Fruit fly (Drosophila melanogaster) whole organism, pupa: Measurements from ENCODE around the gene dob.

Experiments
- CG10348 ChIP-seq: fragments of 200-800 bp; sonication (Bioruptor generic); IDR thresholded peaks from 2 replicates; pipeline ENCODE4 v1.3.6; 2022; ENCODE audit warnings: missing biosample characterization, missing genetic modification characterization
- CG12605 ChIP-seq: fragments of 200-800 bp; sonication (Bioruptor generic); IDR thresholded peaks from 2 replicates; pipeline ENCODE4 v1.3.6; 2022; ENCODE audit warnings: missing biosample characterization, missing genetic modification characterization
- CG13204 ChIP-seq: fragments of 200-800 bp; sonication (Bioruptor generic); optimal IDR thresholded peaks from 2 replicates; lab custom pipeline; 2018; ENCODE audit warnings: missing biosample characterization, mild to moderate bottlenecking, missing genetic modification characterization, moderate library complexity
- CG14655 ChIP-seq: fragments of 200-800 bp; sonication (Bioruptor generic); optimal IDR thresholded peaks from 3 replicates; lab custom pipeline; 2017; ENCODE audit warnings: mild to moderate bottlenecking, missing biosample characterization, missing genetic modification reagents, missing genetic modification characterization
- CG15710 ChIP-seq: fragments of 200-800 bp; sonication (Bioruptor generic); optimal IDR thresholded peaks from 2 replicates; lab custom pipeline; 2018; ENCODE audit warnings: missing biosample characterization, mild to moderate bottlenecking, missing genetic modification characterization, moderate library complexity
- CG17806 ChIP-seq: fragments of 200-800 bp; sonication (Bioruptor generic); optimal IDR thresholded peaks from 2 replicates; lab custom pipeline; 2018; ENCODE audit warnings: missing biosample characterization, mild to moderate bottlenecking, missing genetic modification characterization, moderate library complexity
- CG32121 ChIP-seq: fragments of 200-800 bp; sonication (Bioruptor generic); IDR thresholded peaks from 2 replicates; pipeline ENCODE4 v1.3.6; 2022; ENCODE audit warnings: missing biosample characterization, missing genetic modification characterization
- CG34367 ChIP-seq: fragments of 200-800 bp; sonication (Bioruptor generic); optimal IDR thresholded peaks from 2 replicates; lab custom pipeline; 2018; ENCODE audit warnings: missing biosample characterization, mild to moderate bottlenecking, missing genetic modification characterization
- CG4496 ChIP-seq: fragments of 200-800 bp; sonication (Bioruptor generic); IDR thresholded peaks from 3 replicates; pipeline ENCODE4 v1.3.6; 2022; ENCODE audit warnings: missing biosample characterization, missing genetic modification characterization
- CG8159 ChIP-seq: fragments of 200-800 bp; sonication (Bioruptor generic); optimal IDR thresholded peaks from 3 replicates; lab custom pipeline; 2018; ENCODE audit warnings: missing biosample characterization, mild to moderate bottlenecking, missing genetic modification characterization, moderate library complexity
- CG8301 ChIP-seq: fragments of 200-800 bp; sonication (Bioruptor generic); optimal IDR thresholded peaks from 2 replicates; lab custom pipeline; 2018; ENCODE audit warnings: missing biosample characterization, mild to moderate bottlenecking, missing genetic modification characterization
- CG9948 ChIP-seq: fragments of 200-800 bp; sonication (Bioruptor generic); optimal IDR thresholded peaks from 2 replicates; lab custom pipeline; 2018; ENCODE audit warnings: missing biosample characterization, mild to moderate bottlenecking, missing genetic modification characterization, moderate library complexity
- D1 ChIP-seq: fragments of 200-800 bp; sonication (Bioruptor generic); optimal IDR thresholded peaks from 2 replicates; lab custom pipeline; 2018; ENCODE audit warnings: missing biosample characterization, mild to moderate bottlenecking, missing genetic modification characterization, moderate library complexity
- EcR ChIP-seq: fragments of 200-800 bp; sonication (Bioruptor generic); optimal IDR thresholded peaks from 3 replicates; lab custom pipeline; 2019; ENCODE audit warnings: missing biosample characterization, missing genetic modification characterization, mild to moderate bottlenecking, moderate library complexity, missing genetic modification reagents
- Ets98B ChIP-seq: fragments of 200-800 bp; sonication (Bioruptor generic); IDR thresholded peaks from 2 replicates; pipeline ENCODE4 v1.3.6; 2022; ENCODE audit warnings: missing biosample characterization, missing genetic modification characterization
- Pif1A ChIP-seq: fragments of 200-800 bp; sonication (Bioruptor generic); optimal IDR thresholded peaks from 3 replicates; lab custom pipeline; 2016; ENCODE audit warnings: missing biosample characterization, missing genetic modification characterization
- Pif1B ChIP-seq: fragments of 200-800 bp; sonication (Bioruptor generic); optimal IDR thresholded peaks from 3 replicates; lab custom pipeline; 2016; ENCODE audit warnings: missing biosample characterization, missing genetic modification characterization
- Snoo ChIP-seq: fragments of 200-800 bp; sonication (Bioruptor generic); optimal IDR thresholded peaks from 3 replicates; lab custom pipeline; 2017; ENCODE audit warnings: missing biosample characterization, mild to moderate bottlenecking, missing genetic modification characterization, inconsistent platforms
- fd96Ca ChIP-seq: fragments of 200-800 bp; sonication (Bioruptor generic); IDR thresholded peaks from 3 replicates; pipeline ENCODE4 v1.3.6; 2022; ENCODE audit warnings: missing biosample characterization, missing genetic modification characterization
- gl ChIP-seq: fragments of 200-800 bp; sonication (Bioruptor generic); optimal IDR thresholded peaks from 2 replicates; lab custom pipeline; 2018; ENCODE audit warnings: missing biosample characterization, mild to moderate bottlenecking, missing genetic modification characterization
- rn ChIP-seq: fragments of 200-800 bp; sonication (Bioruptor generic); IDR thresholded peaks from 2 replicates; pipeline ENCODE4 v1.3.6; 2022; ENCODE audit warnings: missing biosample characterization, missing genetic modification characterization

dob gene

DNA sequence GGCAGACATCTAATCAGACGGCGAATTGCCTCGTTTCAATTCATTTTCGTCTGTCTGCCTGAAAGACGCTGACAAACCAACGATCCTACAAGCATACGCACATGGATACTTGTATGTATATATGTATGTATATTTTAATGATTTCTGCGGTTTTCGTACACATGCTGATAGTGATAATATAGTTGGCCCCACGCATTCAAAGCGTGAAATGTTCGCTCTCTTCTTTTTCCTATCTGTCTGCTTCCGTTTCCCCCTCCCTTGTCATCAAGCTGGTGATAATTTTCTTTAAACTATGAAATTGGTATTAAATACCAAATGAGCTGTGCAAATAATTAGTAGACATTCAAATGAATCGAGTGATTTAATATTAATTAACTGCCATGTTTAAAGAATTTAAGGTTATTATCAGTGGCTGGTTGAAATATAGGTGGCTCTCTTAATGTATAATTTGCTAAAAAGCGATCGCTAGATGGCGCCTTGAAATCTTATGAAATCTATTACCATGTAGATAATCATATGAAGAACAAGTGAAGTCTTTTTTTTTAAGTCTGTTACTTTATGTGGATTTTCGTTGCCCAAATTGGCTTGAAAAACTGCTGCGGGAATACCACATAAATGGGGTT lies 14.1 kb downstream of the dob start, which contains the start of gene CG33177:
Gene CG33177, plus strand, starts transcription at position 588 of the 623 bp plus-strand sequence.
- TF ChIP-seq rn (no peak), CG17806 (no peak), Ets98B (GFP tag; lab: Robert Waterston, UW) (no peak), D1 (tag; lab: Kevin White, UChicago) (no peak), CG15710 (tag; lab: Kevin White, UChicago) (no peak), CG8159 (tag; lab: Kevin White, UChicago) (no peak), CG10348 (no peak), Pif1A (GFP tag; lab: Kevin White, UChicago) (no peak), Snoo (tag; lab: Kevin White, UChicago) (no peak), CG13204 (GFP tag; lab: Kevin White, UChicago) (no peak), CG14655 (GFP tag; lab: Kevin White, UChicago) (no peak), EcR (GFP tag; lab: Kevin White, UChicago) (no peak)

DNA sequence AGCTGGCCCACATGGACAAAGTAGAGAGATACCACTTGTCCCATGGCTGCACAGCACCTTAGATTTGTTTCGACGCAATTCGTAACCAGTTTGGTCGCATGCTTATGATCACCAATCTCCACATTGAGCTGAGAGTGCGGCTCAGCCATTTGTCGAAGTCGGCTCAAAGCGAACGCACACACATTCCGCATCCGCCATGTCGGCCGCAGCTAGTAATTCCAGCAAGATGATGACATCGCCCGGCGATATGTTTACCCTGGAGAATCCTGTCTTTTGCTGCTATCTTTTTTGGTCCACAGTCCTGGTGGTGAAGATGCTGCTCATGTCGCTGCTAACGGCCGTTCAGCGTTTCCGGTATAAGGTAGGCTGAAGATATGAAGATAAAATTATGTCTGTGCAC lies 15.9 kb downstream of the dob start, which contains the start of gene CG33178:
Gene CG33178, plus strand, starts transcription at position 147 of the 400 bp plus-strand sequence.
- TF ChIP-seq CG4496 (GFP tag; lab: Robert Waterston, UW) (0 out of 3 replicates have a peak, but pooled peaks have one; percentile 39), Pif1B (GFP tag; lab: Kevin White, UChicago) (no peak)
- TF ChIP-seq, all 21 proteins: peak for 1

DNA sequence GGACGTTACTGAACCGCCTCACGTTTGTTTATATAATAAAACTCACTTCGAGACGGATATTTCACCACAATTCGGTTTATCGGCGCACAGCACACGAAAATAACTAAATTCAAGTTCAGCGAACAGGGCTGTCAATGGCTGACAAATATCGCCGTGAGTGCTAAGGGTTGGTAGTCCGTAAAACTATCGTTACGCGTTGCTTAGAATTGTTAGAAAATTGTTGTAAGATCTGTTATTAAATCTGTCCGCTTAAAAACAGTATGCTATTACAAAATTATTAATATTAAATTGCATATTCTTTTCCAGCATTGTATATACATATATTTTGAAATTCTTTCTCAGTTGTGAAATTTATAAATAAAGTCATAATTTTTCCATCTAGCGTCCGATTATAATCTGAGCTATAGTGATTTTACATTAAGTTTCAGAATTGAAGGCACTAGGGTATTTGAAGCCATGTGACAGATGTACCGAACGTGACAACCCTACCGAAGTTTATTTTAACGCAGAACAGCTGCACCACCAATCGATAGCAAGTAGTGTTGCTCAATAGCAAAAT lies 17.9 kb downstream of the dob start, which contains the start of gene Cox17:
Gene Cox17, minus strand, starts transcription at position 120 of the 559 bp plus-strand sequence.
- TF ChIP-seq EcR (GFP tag; lab: Kevin White, UChicago) (no peak), Snoo (tag; lab: Kevin White, UChicago) (peak; percentile 61), CG8159 (tag; lab: Kevin White, UChicago) (peak; percentile 80), CG34367 (peak; percentile 58), D1 (tag; lab: Kevin White, UChicago) (peak; percentile 22), rn (no peak), CG10348 (peak; percentile 62), CG32121 (GFP tag; lab: Robert Waterston, UW) (peak; percentile 31; the same call in 1 of the 2 replicates), CG13204 (GFP tag; lab: Kevin White, UChicago) (peak; percentile 13), Ets98B (GFP tag; lab: Robert Waterston, UW) (peak; percentile 38), fd96Ca (GFP tag; lab: Robert Waterston, UW) (peak; percentile 63; the same call in 2 of the 3 replicates), CG14655 (GFP tag; lab: Kevin White, UChicago) (peak; percentile 82), CG8301 (tag; lab: Kevin White, UChicago) (peak; percentile 66), CG12605 (no peak), gl (tag; lab: Kevin White, UChicago) (peak; percentile 15), Pif1B (GFP tag; lab: Kevin White, UChicago) (peak; percentile 58), CG9948 (peak; percentile 72), CG4496 (GFP tag; lab: Robert Waterston, UW) (peak; percentile 21; the same call in 1 of the 3 replicates), CG17806 (peak; percentile 57), CG15710 (tag; lab: Kevin White, UChicago) (peak; percentile 78), Pif1A (GFP tag; lab: Kevin White, UChicago) (peak; percentile 74)

DNA sequence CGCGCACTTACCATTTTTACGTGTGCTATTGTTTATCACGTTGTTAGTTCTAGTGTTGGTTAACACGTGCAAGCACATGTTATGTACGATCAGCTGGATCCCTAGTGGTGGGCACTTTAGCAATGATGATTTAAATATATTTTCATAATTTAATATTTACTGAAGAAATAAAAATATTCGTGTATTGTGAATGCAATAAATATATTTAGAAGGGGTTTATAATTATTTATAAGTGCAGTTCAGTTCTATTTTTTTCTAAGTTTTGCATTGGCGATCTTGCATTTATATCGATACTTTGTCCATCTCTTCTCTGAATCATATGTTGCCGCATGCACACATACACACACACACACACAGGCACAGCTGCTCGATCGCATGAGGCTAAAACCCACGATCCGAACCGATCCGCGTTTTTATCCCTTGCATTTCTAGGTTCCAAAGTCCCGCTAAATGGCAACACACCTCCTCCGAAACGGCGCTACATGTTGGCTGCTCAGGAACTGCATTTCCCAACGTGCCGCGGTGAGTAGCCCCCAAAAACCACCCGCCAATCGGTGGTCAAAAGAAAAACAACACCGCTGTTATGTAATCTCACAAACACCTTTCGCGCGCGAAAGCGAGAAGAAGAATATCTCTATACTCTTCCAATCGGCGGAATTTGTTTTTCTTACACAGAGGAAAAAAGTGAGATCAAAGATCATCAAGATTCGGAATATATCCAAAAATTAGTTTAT lies 19.1 kb downstream of the dob start, which contains the start of the genes CG15027 and Dbct:
Gene CG15027, minus strand, starts transcription at position 51 of the 734 bp plus-strand sequence.
Gene Dbct, plus strand, starts transcription at position 349 of the 734 bp plus-strand sequence.
- peak; percentile 67 for TF ChIP-seq CG15710 (tag; lab: Kevin White, UChicago)
- TF ChIP-seq CG17806 = peak; percentile 55
- no peak for TF ChIP-seq fd96Ca (GFP tag; lab: Robert Waterston, UW)
- peak; percentile 40 for TF ChIP-seq CG34367
- TF ChIP-seq CG10348 = no peak
- no peak for TF ChIP-seq gl (tag; lab: Kevin White, UChicago)
- peak; percentile 3 for TF ChIP-seq CG8301 (tag; lab: Kevin White, UChicago)
- peak; percentile 52 for TF ChIP-seq CG14655 (GFP tag; lab: Kevin White, UChicago)
- TF ChIP-seq CG32121 (GFP tag; lab: Robert Waterston, UW) = peak; percentile 49
- peak; percentile 55 for TF ChIP-seq CG9948
- TF ChIP-seq Pif1A (GFP tag; lab: Kevin White, UChicago) = peak; percentile 37
- TF ChIP-seq Snoo (tag; lab: Kevin White, UChicago) = peak; percentile 41
- TF ChIP-seq D1 (tag; lab: Kevin White, UChicago) = no peak
- TF ChIP-seq CG12605 = no peak
- TF ChIP-seq CG13204 (GFP tag; lab: Kevin White, UChicago) = no peak
- TF ChIP-seq Ets98B (GFP tag; lab: Robert Waterston, UW) = peak; percentile 60
- peak; percentile 68 for TF ChIP-seq CG8159 (tag; lab: Kevin White, UChicago)
- TF ChIP-seq CG4496 (GFP tag; lab: Robert Waterston, UW) = peak; percentile 62; the same call in 2 of the 3 replicates
- no peak for TF ChIP-seq EcR (GFP tag; lab: Kevin White, UChicago)
- peak; percentile 32; the same call in 1 of the 2 replicates for TF ChIP-seq rn
- TF ChIP-seq Pif1B (GFP tag; lab: Kevin White, UChicago) = peak; percentile 31
